Fruit fly (Drosophila melanogaster): ENCODE results near the gene CG46525.

CG46525 gene

DNA sequence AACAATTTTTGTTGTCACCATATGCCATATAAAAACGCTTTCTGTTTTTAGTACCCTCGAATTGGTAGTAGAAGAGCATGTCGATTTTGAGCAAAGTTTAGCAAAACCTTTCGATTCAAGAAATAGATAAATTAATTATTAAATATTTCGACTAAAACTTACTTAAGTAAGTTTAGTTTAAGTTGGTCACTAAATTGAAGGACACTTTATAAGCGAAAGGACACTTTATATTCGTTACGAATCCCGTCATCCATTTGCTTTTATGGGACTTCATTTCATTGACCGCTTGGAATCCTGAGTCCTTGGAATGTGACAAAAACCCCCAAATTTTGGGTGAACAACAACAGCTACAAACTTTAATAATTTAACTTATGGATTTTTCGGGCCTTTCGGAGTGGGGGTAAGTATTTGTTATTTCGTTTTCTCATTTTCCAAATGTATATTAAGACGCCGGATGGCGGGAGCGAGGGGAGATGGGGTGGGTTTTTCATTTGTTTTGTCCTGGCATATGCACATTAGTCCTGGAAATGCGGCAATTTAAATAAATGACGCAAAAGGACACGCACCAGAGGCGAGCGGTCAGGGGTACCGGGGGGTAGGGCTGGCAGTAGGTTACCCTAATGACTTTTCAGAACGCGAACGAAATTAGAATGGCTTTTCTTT, 16.0 kb upstream of the CG46525 start (continued):
- TF ChIP-seq chinmo (GFP tag; IDR thresholded peaks at IDR 0.05; ENCODE audit: partially characterized antibody) = no peak
- peak; percentile 40 for TF ChIP-seq CG10979 (tag; optimal IDR thresholded peaks at IDR 0.05)
- TF ChIP-seq fd102C (GFP tag; optimal IDR thresholded peaks at IDR 0.05) = no peak
- peak; percentile 13 for TF ChIP-seq tup (GFP tag; optimal IDR thresholded peaks at IDR 0.05)
- peak; percentile 19 for TF ChIP-seq CG6254 (GFP tag; optimal IDR thresholded peaks at IDR 0.05)
- TF ChIP-seq unpg (GFP tag; optimal IDR thresholded peaks at IDR 0.05) = peak; percentile 39
- peak; percentile 3 for TF ChIP-seq CG16815 (GFP tag; optimal IDR thresholded peaks at IDR 0.05)
- TF ChIP-seq CG30403 (GFP tag; optimal IDR thresholded peaks at IDR 0.05) = peak; percentile 32
- TF ChIP-seq Hr51 (GFP tag; optimal IDR thresholded peaks at IDR 0.05) = peak in 1 of 2 experiments; percentile 47
- peak; percentile 3 for TF ChIP-seq CG13424 (tag; optimal IDR thresholded peaks at IDR 0.05)
- no peak for TF ChIP-seq fu2 (GFP tag; optimal IDR thresholded peaks at IDR 0.05)
- peak; percentile 56 for TF ChIP-seq CG18262 (tag; optimal IDR thresholded peaks at IDR 0.05)
- TF ChIP-seq CG17361 (GFP tag; IDR thresholded peaks at IDR 0.05) = 0 out of 3 replicates have a peak, but pooled peaks have one; percentile 35
- TF ChIP-seq CG7556 (GFP tag; optimal IDR thresholded peaks at IDR 0.05) = peak; percentile 19
- peak; percentile 48 for TF ChIP-seq dmrt99B (tag; optimal IDR thresholded peaks at IDR 0.05)
- TF ChIP-seq onecut (GFP tag; IDR thresholded peaks at IDR 0.05) = peak; percentile 61; the same call in 1 of the 2 replicates
- peak; percentile 20 for TF ChIP-seq az2 (GFP tag; optimal IDR thresholded peaks at IDR 0.05)
- peak; percentile 37 for TF ChIP-seq abd-A (tag; optimal IDR thresholded peaks at IDR 0.05)
- 0 out of 2 replicates have a peak, but pooled peaks have one; percentile 19 for TF ChIP-seq CG11696 (GFP tag; IDR thresholded peaks at IDR 0.05)
- TF ChIP-seq CG10209 (GFP tag; optimal IDR thresholded peaks at IDR 0.05) = peak; percentile 25
- TF ChIP-seq CG30020 (tag; optimal IDR thresholded peaks at IDR 0.05) = no peak
- peak; percentile 58 for TF ChIP-seq vvl (GFP tag; IDR thresholded peaks at IDR 0.05)
- peak; percentile 7 for TF ChIP-seq ind (GFP tag; optimal IDR thresholded peaks at IDR 0.05)
- peak; percentile 41; the same call in 1 of the 2 replicates for TF ChIP-seq Ptx1 (GFP tag; IDR thresholded peaks at IDR 0.05)
- no peak for TF ChIP-seq eyg (GFP tag; optimal IDR thresholded peaks at IDR 0.05)
- peak; percentile 52 for TF ChIP-seq CG31441 (GFP tag; IDR thresholded peaks at IDR 0.05)
- TF ChIP-seq CG14014 (GFP tag; IDR thresholded peaks at IDR 0.05) = 0 out of 2 replicates have a peak, but pooled peaks have one; percentile 35
- peak; percentile 66 for TF ChIP-seq CG2712 (tag; optimal IDR thresholded peaks at IDR 0.05)
- peak; percentile 63; the same call in 2 of the 3 replicates for TF ChIP-seq CG11695 (GFP tag; IDR thresholded peaks at IDR 0.05)
- peak; percentile 27 for TF ChIP-seq CG10267 (tag; optimal IDR thresholded peaks at IDR 0.05)
- peak; percentile 76 for TF ChIP-seq Xrp1 (GFP tag; IDR thresholded peaks at IDR 0.05)
- no peak for TF ChIP-seq D (optimal IDR thresholded peaks at IDR 0.05)
- peak; percentile 32 for TF ChIP-seq D (GFP tag; optimal IDR thresholded peaks at IDR 0.05)
- TF ChIP-seq pros (GFP tag; optimal IDR thresholded peaks at IDR 0.05) = peak; percentile 78
- TF ChIP-seq PHDP (tag; optimal IDR thresholded peaks at IDR 0.05) = peak; percentile 29
- TF ChIP-seq slbo (GFP tag; IDR thresholded peaks at IDR 0.05) = peak; percentile 44
- TF ChIP-seq Hsf (GFP tag; optimal IDR thresholded peaks at IDR 0.05) = peak; percentile 9
- TF ChIP-seq lab (GFP tag; optimal IDR thresholded peaks at IDR 0.05) = peak; percentile 69
- TF ChIP-seq Hmr (GFP tag; optimal IDR thresholded peaks at IDR 0.05) = peak; percentile 22
- no peak for TF ChIP-seq HLH4C (GFP tag; IDR thresholded peaks at IDR 0.05; ENCODE audit: partially characterized antibody)
- peak; percentile 15 for TF ChIP-seq oc (tag; optimal IDR thresholded peaks at IDR 0.05)
- 0 out of 2 replicates have a peak, but pooled peaks have one; percentile 27 for TF ChIP-seq Atf6 (GFP tag; IDR thresholded peaks at IDR 0.05)
- TF ChIP-seq ATbp (GFP tag; optimal IDR thresholded peaks at IDR 0.05) = peak; percentile 17
- TF ChIP-seq CG8388 (GFP tag; optimal IDR thresholded peaks at IDR 0.05) = peak; percentile 17
- no peak for TF ChIP-seq croc (GFP tag; conservative IDR thresholded peaks at IDR 0.05)
- peak; percentile 28 for TF ChIP-seq lilli (GFP tag; optimal IDR thresholded peaks at IDR 0.05)
- TF ChIP-seq CG32532 (GFP tag; IDR thresholded peaks at IDR 0.05) = peak; percentile 12; the same call in 1 of the 2 replicates
- peak; percentile 57 for TF ChIP-seq CG12391 (tag; optimal IDR thresholded peaks at IDR 0.05)
